Fruit fly (Drosophila melanogaster): ENCODE results near the gene Bx42.

dm6 chrX:9066802-9067489, 39.5 kb downstream of the Bx42 start:
- TF ChIP-seq woc (GFP tag; optimal IDR thresholded peaks at IDR 0.05) (peak; percentile 45), rgr (GFP tag; optimal IDR thresholded peaks at IDR 0.05) (peak; percentile 78), Dfd (GFP tag; optimal IDR thresholded peaks at IDR 0.05) (no peak), usp (GFP tag; optimal IDR thresholded peaks at IDR 0.05) (no peak), psq (GFP tag; optimal IDR thresholded peaks at IDR 0.05) (peak; percentile 72), fru (GFP tag; optimal IDR thresholded peaks at IDR 0.05) (peak; percentile 75), pan (optimal IDR thresholded peaks at IDR 0.05) (no peak), HLH106 (tag; optimal IDR thresholded peaks at IDR 0.05) (peak; percentile 80), CG9705 (GFP tag; optimal IDR thresholded peaks at IDR 0.05) (peak; percentile 4), Abd-B (GFP tag; optimal IDR thresholded peaks at IDR 0.05) (no peak)

All from whole organism, wandering third instar larva.